Fruit fly (Drosophila melanogaster) whole organism, prepupa: ENCODE results near the gene CG7320.
A peak's percentile ranks its signal among the peaks of the same experiment; 100 is the strongest.

ENCODE experiments used
- Blimp-1 ChIP-seq: fragments of 200-800 bp; sonication (Bioruptor generic); optimal IDR thresholded peaks from 3 replicates; lab custom pipeline; 2017; ENCODE audit warnings: missing biosample characterization, missing genetic modification characterization, mild to moderate bottlenecking, moderate library complexity, missing genetic modification reagents
- CG10631 ChIP-seq: fragments of 200-800 bp; sonication (Bioruptor generic); optimal IDR thresholded peaks from 2 replicates; lab custom pipeline; 2016; ENCODE audit warnings: missing biosample characterization, missing genetic modification characterization
- CG11294 ChIP-seq: fragments of 200-800 bp; sonication (Bioruptor generic); IDR thresholded peaks from 2 replicates; pipeline ENCODE4 v1.3.6; 2022; ENCODE audit warnings: missing biosample characterization, missing genetic modification characterization
- CG11762 ChIP-seq: fragments of 200-800 bp; sonication (Bioruptor generic); optimal IDR thresholded peaks from 3 replicates; lab custom pipeline; 2016; ENCODE audit warnings: missing biosample characterization, missing genetic modification characterization; ENCODE audit not compliant: insufficient read depth
- CG11902 ChIP-seq: fragments of 200-800 bp; sonication (Bioruptor generic); optimal IDR thresholded peaks from 3 replicates; lab custom pipeline; 2016; ENCODE audit warnings: missing biosample characterization, missing genetic modification characterization
- CG15336 ChIP-seq: fragments of 200-800 bp; sonication (Bioruptor generic); IDR thresholded peaks from 2 replicates; pipeline ENCODE4 v1.3.6; 2022; ENCODE audit warnings: missing biosample characterization, missing genetic modification characterization
- CG3032 ChIP-seq: fragments of 200-800 bp; optimal IDR thresholded peaks from 2 replicates; lab custom pipeline; 2019; ENCODE audit warnings: missing biosample characterization, mild to moderate bottlenecking, missing genetic modification characterization, moderate library complexity
- CG31627 ChIP-seq: fragments of 200-800 bp; sonication (Bioruptor generic); optimal IDR thresholded peaks from 3 replicates; lab custom pipeline; 2016; ENCODE audit warnings: missing biosample characterization, missing genetic modification characterization
- CG32006 ChIP-seq: fragments of 200-800 bp; sonication (Bioruptor generic); optimal IDR thresholded peaks from 3 replicates; lab custom pipeline; 2017; ENCODE audit warnings: missing biosample characterization, mild to moderate bottlenecking, missing genetic modification characterization
- CG34406 ChIP-seq: fragments of 200-800 bp; sonication (Bioruptor generic); optimal IDR thresholded peaks from 3 replicates; lab custom pipeline; 2016; ENCODE audit warnings: missing biosample characterization, missing genetic modification characterization
- CG3919 ChIP-seq: fragments of 200-800 bp; sonication (Bioruptor generic); optimal IDR thresholded peaks from 3 replicates; lab custom pipeline; 2016; ENCODE audit warnings: missing biosample characterization, missing genetic modification characterization
- CG4318 ChIP-seq: fragments of 200-800 bp; sonication (Bioruptor generic); optimal IDR thresholded peaks from 3 replicates; lab custom pipeline; 2017; ENCODE audit warnings: missing biosample characterization, mild to moderate bottlenecking, missing genetic modification characterization
- CG6163 ChIP-seq: fragments of 200-800 bp; sonication (Bioruptor generic); IDR thresholded peaks from 3 replicates; pipeline ENCODE4 v1.3.6; 2022; ENCODE audit warnings: missing biosample characterization, missing genetic modification characterization
- CG6276 ChIP-seq: fragments of 200-800 bp; sonication (Bioruptor generic); optimal IDR thresholded peaks from 2 replicates; lab custom pipeline; 2017; ENCODE audit warnings: missing biosample characterization, mild to moderate bottlenecking, missing genetic modification characterization
- CG6792 ChIP-seq: fragments of 200-800 bp; sonication (Bioruptor generic); optimal IDR thresholded peaks from 3 replicates; lab custom pipeline; 2016; ENCODE audit warnings: missing biosample characterization, missing genetic modification characterization
- CG6854 ChIP-seq: fragments of 200-800 bp; sonication (Bioruptor generic); optimal IDR thresholded peaks from 2 replicates; lab custom pipeline; 2017; ENCODE audit warnings: missing biosample characterization, mild to moderate bottlenecking, missing genetic modification characterization
- CG8119 ChIP-seq: fragments of 200-800 bp; sonication (Bioruptor generic); IDR thresholded peaks from 3 replicates; pipeline ENCODE4 v1.3.6; 2022; ENCODE audit warnings: missing biosample characterization, missing genetic modification characterization
- CG9139 ChIP-seq: fragments of 200-800 bp; sonication (Bioruptor generic); optimal IDR thresholded peaks from 3 replicates; lab custom pipeline; 2017; ENCODE audit warnings: missing biosample characterization, mild to moderate bottlenecking, missing genetic modification characterization
- Eip78C ChIP-seq: fragments of 200-800 bp; sonication (Bioruptor generic); peaks from one replicate; lab custom pipeline; 2016; ENCODE audit warnings: missing biosample characterization, missing genetic modification characterization
- Eip93F ChIP-seq: fragments of 200-800 bp; sonication (Bioruptor generic); optimal IDR thresholded peaks from 2 replicates; lab custom pipeline; 2016; ENCODE audit warnings: missing biosample characterization, mild to moderate bottlenecking, missing genetic modification characterization
- Ets21C ChIP-seq: fragments of 200-800 bp; sonication (Bioruptor generic); optimal IDR thresholded peaks from 3 replicates; lab custom pipeline; 2016; ENCODE audit warnings: missing biosample characterization, missing genetic modification characterization
- Ets96B ChIP-seq: fragments of 200-800 bp; optimal IDR thresholded peaks from 2 replicates; lab custom pipeline; 2019; ENCODE audit warnings: missing biosample characterization, mild to moderate bottlenecking, missing genetic modification characterization, moderate library complexity
- Gug ChIP-seq: fragments of 200-800 bp; sonication (Bioruptor generic); IDR thresholded peaks from 2 replicates; pipeline ENCODE4 v1.3.6; 2022; ENCODE audit warnings: missing biosample characterization, missing genetic modification characterization
- Hr38 ChIP-seq: sonication (Bioruptor generic); optimal IDR thresholded peaks from 2 replicates; lab custom pipeline; 2016; ENCODE audit warnings: missing biosample characterization, missing genetic modification characterization
- Hr39 ChIP-seq: fragments of 200-800 bp; sonication (Bioruptor generic); optimal IDR thresholded peaks from 2 replicates; lab custom pipeline; 2016; ENCODE audit warnings: missing biosample characterization, missing genetic modification characterization
- Hr4 ChIP-seq: fragments of 200-800 bp; sonication (Bioruptor generic); optimal IDR thresholded peaks from 3 replicates; lab custom pipeline; 2016; ENCODE audit warnings: missing biosample characterization, missing genetic modification characterization
- Lpt ChIP-seq: fragments of 200-800 bp; sonication (Bioruptor generic); optimal IDR thresholded peaks from 3 replicates; lab custom pipeline; 2016; ENCODE audit warnings: missing biosample characterization, missing genetic modification characterization
- Met ChIP-seq: fragments of 200-800 bp; sonication (Bioruptor generic); optimal IDR thresholded peaks from 3 replicates; lab custom pipeline; 2016; ENCODE audit warnings: missing biosample characterization, missing genetic modification characterization
- OdsH ChIP-seq: fragments of 200-800 bp; sonication (Bioruptor generic); optimal IDR thresholded peaks from 3 replicates; lab custom pipeline; 2016; ENCODE audit warnings: missing biosample characterization, missing genetic modification characterization
- Sox102F ChIP-seq: fragments of 200-800 bp; sonication (Bioruptor generic); optimal IDR thresholded peaks from 2 replicates; lab custom pipeline; 2016; ENCODE audit warnings: missing biosample characterization, mild to moderate bottlenecking, missing genetic modification characterization
- Sox14 ChIP-seq: fragments of 200-800 bp; sonication (Bioruptor generic); optimal IDR thresholded peaks from 3 replicates; lab custom pipeline; 2016; ENCODE audit warnings: missing biosample characterization, missing genetic modification characterization
- Sox15 ChIP-seq: fragments of 200-800 bp; sonication (Bioruptor generic); optimal IDR thresholded peaks from 3 replicates; lab custom pipeline; 2016; ENCODE audit warnings: missing biosample characterization, missing genetic modification characterization
- acj6 ChIP-seq: fragments of 200-800 bp; sonication (Bioruptor generic); optimal IDR thresholded peaks from 3 replicates; lab custom pipeline; 2016; ENCODE audit warnings: missing biosample characterization, missing genetic modification characterization
- cyc ChIP-seq: fragments of 200-800 bp; sonication (Bioruptor generic); optimal IDR thresholded peaks from 3 replicates; lab custom pipeline; 2016; ENCODE audit warnings: missing biosample characterization, missing genetic modification characterization
- dsx ChIP-seq: fragments of 200-800 bp; optimal IDR thresholded peaks from 3 replicates; lab custom pipeline; 2019; ENCODE audit warnings: missing biosample characterization, mild to moderate bottlenecking, missing genetic modification characterization, moderate library complexity; ENCODE audit not compliant: poor library complexity, severe bottlenecking
- eg ChIP-seq: fragments of 200-800 bp; sonication (Bioruptor generic); IDR thresholded peaks from 3 replicates; pipeline ENCODE4 v1.3.6; 2022; ENCODE audit warnings: missing biosample characterization, missing genetic modification characterization
- esn ChIP-seq: fragments of 200-800 bp; sonication (Bioruptor generic); optimal IDR thresholded peaks from 2 replicates; lab custom pipeline; 2016; ENCODE audit warnings: missing biosample characterization, mild to moderate bottlenecking, missing genetic modification characterization, moderate library complexity
- fd59A ChIP-seq: fragments of 200-800 bp; sonication (Bioruptor generic); optimal IDR thresholded peaks from 2 replicates; lab custom pipeline; 2017; ENCODE audit warnings: missing biosample characterization, mild to moderate bottlenecking, missing genetic modification characterization, missing genetic modification reagents
- fd85E ChIP-seq: fragments of 200-800 bp; sonication (Bioruptor generic); optimal IDR thresholded peaks from 3 replicates; lab custom pipeline; 2016; ENCODE audit warnings: missing biosample characterization, missing genetic modification characterization
- net ChIP-seq: fragments of 200-800 bp; sonication (Bioruptor generic); optimal IDR thresholded peaks from 3 replicates; lab custom pipeline; 2016; ENCODE audit warnings: missing biosample characterization, missing genetic modification characterization
- spab ChIP-seq: fragments of 200-800 bp; sonication (Bioruptor generic); optimal IDR thresholded peaks from 2 replicates; lab custom pipeline; 2017; ENCODE audit warnings: missing biosample characterization, mild to moderate bottlenecking, missing genetic modification characterization, missing genetic modification reagents
- svp ChIP-seq: fragments of 200-800 bp; sonication (Bioruptor generic); peaks from one replicate; lab custom pipeline; 2016; ENCODE audit warnings: missing biosample characterization, missing genetic modification characterization
- topi ChIP-seq: fragments of 200-800 bp; sonication (Bioruptor generic); optimal IDR thresholded peaks from 3 replicates; lab custom pipeline; 2016; ENCODE audit warnings: missing biosample characterization, missing genetic modification characterization
- vri ChIP-seq: fragments of 200-800 bp; sonication (Bioruptor generic); optimal IDR thresholded peaks from 3 replicates; lab custom pipeline; 2016; ENCODE audit warnings: missing biosample characterization, mild to moderate bottlenecking, missing genetic modification characterization

CG7320 gene

DNA sequence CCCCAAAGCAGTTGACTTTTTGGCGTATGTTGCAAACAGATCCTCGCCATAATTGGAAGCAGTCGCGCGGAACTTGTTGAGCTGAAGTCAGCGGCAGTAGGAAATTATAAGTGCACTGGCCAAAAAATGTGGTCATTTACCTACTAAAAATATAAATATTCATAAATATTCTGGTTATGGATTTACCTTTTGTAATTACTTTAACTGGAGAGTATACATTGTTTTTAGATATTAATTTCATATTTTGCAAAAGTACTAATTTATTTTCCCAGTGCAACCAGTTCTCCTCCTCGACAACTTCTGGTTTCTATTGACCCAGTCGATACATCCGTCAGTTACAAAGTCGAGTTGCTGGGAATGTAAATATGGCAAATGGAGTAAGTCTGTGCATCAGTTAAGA is 22.1 kb downstream of the CG7320 start (continued):
- TF ChIP-seq CG3032 (tag; lab: Kevin White, UChicago) (peak; percentile 64), spab (GFP tag; lab: Kevin White, UChicago) (peak; percentile 66), eg (GFP tag; lab: Robert Waterston, UW) (peak; percentile 93), topi (peak; percentile 50), CG15336 (GFP tag; lab: Robert Waterston, UW) (peak; percentile 96), vri (GFP tag; lab: Kevin White, UChicago) (peak; percentile 24), Gug (GFP tag; lab: Robert Waterston, UW) (peak; percentile 89), Sox14 (GFP tag; lab: Kevin White, UChicago) (peak; percentile 53), Ets96B (peak; percentile 67), Sox15 (GFP tag; lab: Kevin White, UChicago) (peak; percentile 17), Ets21C (GFP tag; lab: Kevin White, UChicago) (no peak), cyc (GFP tag; lab: Kevin White, UChicago) (peak; percentile 18), CG34406 (GFP tag; lab: Kevin White, UChicago) (peak; percentile 74), Blimp-1 (GFP tag; lab: Kevin White, UChicago) (peak; percentile 3), CG11762 (peak; percentile 63), dsx (GFP tag; lab: Kevin White, UChicago) (peak; percentile 73), CG10631 (GFP tag; lab: Kevin White, UChicago) (peak; percentile 80), CG6163 (GFP tag; lab: Robert Waterston, UW) (peak; percentile 89), esn (GFP tag; lab: Kevin White, UChicago) (peak; percentile 63), Eip93F (GFP tag; lab: Kevin White, UChicago) (no peak), fd85E (GFP tag; lab: Kevin White, UChicago) (no peak), Sox102F (GFP tag; lab: Kevin White, UChicago) (peak; percentile 39), Hr4 (peak; percentile 79), fd59A (peak; percentile 61), Hr38 (GFP tag; lab: Kevin White, UChicago) (no peak), net (GFP tag; lab: Kevin White, UChicago) (peak; percentile 83)

DNA sequence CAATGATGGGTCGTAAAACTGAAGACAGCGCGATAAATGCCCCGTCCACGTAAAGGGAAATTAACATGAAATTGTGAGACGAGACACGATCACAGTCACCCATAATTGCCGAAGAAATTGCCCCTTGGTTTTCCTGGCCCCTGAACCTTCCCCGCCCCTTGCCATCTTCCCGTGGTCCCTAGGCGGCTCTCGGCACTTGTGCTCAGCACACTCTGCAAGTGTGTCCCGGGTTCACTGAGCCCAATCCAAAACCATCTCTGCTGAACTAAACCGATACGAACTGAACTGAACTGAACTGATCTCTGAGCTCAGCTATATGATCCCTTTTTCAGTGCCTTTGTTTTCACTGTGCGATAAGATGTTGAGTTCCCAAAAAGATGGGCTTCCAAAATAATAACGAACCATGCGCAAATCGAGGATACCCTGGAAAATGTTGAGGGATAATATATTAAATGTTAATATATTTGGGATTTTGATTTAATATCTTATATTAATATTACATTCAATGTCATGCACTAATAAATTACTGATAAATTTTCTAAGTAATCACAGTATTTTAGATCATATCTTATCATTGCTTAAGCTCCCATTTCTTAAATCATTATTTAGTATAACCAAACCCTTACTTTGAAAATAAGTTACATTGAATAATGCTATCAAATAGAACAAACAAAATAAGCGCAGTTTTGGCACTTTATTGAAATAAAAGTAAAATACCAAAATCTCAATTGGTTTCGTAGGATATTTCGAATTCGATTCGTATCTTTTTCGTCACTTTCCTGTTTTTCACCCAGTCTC is 23.5 kb downstream of the CG7320 start:
- TF ChIP-seq CG6854 (no peak), svp (peak; percentile 81), Eip78C (GFP tag; lab: Kevin White, UChicago) (peak; percentile 56), CG6792 (GFP tag; lab: Kevin White, UChicago) (no peak), CG3032 (tag; lab: Kevin White, UChicago) (no peak), acj6 (no peak), CG3919 (GFP tag; lab: Kevin White, UChicago) (no peak), Ets96B (peak; percentile 5), CG31627 (no peak)

DNA sequence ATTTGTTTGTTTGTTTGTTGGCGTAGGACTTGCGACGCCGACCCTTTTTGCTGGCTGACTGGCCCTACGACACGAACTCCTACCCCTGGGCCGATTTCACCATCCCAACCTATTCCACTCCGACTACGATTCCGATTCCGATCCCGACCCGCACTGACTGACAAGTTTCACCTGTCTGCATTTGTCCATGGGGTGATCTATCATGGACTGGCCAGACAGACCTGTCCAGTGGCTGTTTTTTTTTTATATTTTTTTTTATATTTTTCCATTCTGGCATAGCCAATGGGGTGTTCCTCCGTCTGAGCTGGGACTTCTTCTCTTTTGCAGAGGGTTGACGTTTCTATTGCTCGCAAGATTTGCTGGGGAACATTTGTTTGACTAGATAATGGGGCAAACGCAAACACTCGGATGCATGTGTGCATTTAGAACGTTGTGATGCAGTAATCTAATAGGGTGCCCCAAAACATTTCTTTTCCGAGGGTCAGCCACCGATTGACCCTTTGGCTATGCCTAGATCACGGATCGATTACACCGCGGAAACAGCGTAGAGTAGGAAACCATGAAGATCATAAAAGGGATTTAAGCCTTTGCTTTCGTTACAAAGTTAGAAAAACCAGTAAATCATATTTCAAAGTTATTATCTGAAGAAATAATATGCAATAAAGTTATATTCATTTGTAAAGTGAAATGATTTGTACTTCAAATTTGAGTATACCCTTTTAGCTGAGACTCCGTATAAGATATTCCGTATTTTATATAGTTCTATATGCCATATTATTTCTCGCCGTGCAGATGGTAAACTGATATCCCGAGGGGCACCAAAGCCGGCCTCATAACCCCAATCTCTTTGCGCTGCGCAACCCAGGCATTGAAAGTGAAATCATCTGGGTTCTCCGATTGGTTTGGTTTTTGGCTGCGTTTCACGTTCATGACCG is 24.4 kb downstream of the CG7320 start:
- TF ChIP-seq CG32006 (GFP tag; lab: Kevin White, UChicago) (peak; percentile 23), vri (GFP tag; lab: Kevin White, UChicago) (no peak), CG31627 (peak; percentile 3), acj6 (no peak), svp (peak; percentile 49), Blimp-1 (GFP tag; lab: Kevin White, UChicago) (peak; percentile 70), CG11902 (GFP tag; lab: Kevin White, UChicago) (no peak), Eip78C (GFP tag; lab: Kevin White, UChicago) (peak; percentile 66), net (GFP tag; lab: Kevin White, UChicago) (no peak), CG6854 (no peak), OdsH (GFP tag; lab: Kevin White, UChicago) (no peak), dsx (GFP tag; lab: Kevin White, UChicago) (no peak), CG8119 (GFP tag; lab: Robert Waterston, UW) (0 out of 3 replicates have a peak, but pooled peaks have one; percentile 15), CG6276 (GFP tag; lab: Kevin White, UChicago) (no peak), CG9139 (no peak), fd59A (no peak), esn (GFP tag; lab: Kevin White, UChicago) (peak; percentile 1), CG11294 (no peak), Sox15 (GFP tag; lab: Kevin White, UChicago) (no peak), Sox102F (GFP tag; lab: Kevin White, UChicago) (no peak), CG4318 (GFP tag; lab: Kevin White, UChicago) (no peak), Lpt (no peak), Met (peak; percentile 23), Hr39 (GFP tag; lab: Kevin White, UChicago) (peak; percentile 9)
